Worm (Caenorhabditis elegans) whole organism, mixed stage, embryonic: ENCODE results near the gene T20D4.19.

Experiments
- elt-3 ChIP-seq: fragments of 150-350 bp; optimal IDR thresholded peaks from 2 replicates; lab custom pipeline; 2014; ENCODE audit warnings: missing biosample characterization, missing genetic modification characterization
- hlh-1 ChIP-seq: fragments of 150-350 bp; optimal IDR thresholded peaks from 2 replicates; lab custom pipeline; 2014; ENCODE audit warnings: missing biosample characterization, missing genetic modification reagents, missing genetic modification characterization
- nhr-237 ChIP-seq: fragments of 150-350 bp; optimal IDR thresholded peaks from 2 replicates; lab custom pipeline; 2014; ENCODE audit warnings: missing biosample characterization, missing genetic modification characterization
- pha-4 ChIP-seq: fragments of 150-350 bp; optimal IDR thresholded peaks from 2 replicates; lab custom pipeline; 2018; ENCODE audit warnings: missing biosample characterization, missing genetic modification reagents, missing genetic modification characterization
- sptf-1 ChIP-seq: sonication (generic microtip); optimal IDR thresholded peaks from 2 replicates; lab custom pipeline; 2017; ENCODE audit warnings: mild to moderate bottlenecking, missing genetic modification characterization, moderate library complexity, missing compliant biosample characterization
- unc-62 ChIP-seq: fragments of 150-350 bp; optimal IDR thresholded peaks from 2 replicates; lab custom pipeline; 2014; ENCODE audit warnings: missing biosample characterization, missing genetic modification reagents, missing genetic modification characterization
- zip-8 ChIP-seq: fragments of 150-350 bp; optimal IDR thresholded peaks from 2 replicates; lab custom pipeline; 2014; ENCODE audit warnings: missing biosample characterization, missing genetic modification characterization
- ztf-11 ChIP-seq: fragments of 150-350 bp; optimal IDR thresholded peaks from 2 replicates; lab custom pipeline; 2014; ENCODE audit warnings: missing biosample characterization, missing genetic modification characterization

- TF ChIP-seq nhr-237 (tag; lab: Kevin White, UChicago) (no peak), unc-62 (GFP tag; lab: Kevin White, UChicago) (no peak), hlh-1 (no peak), ztf-11 (tag; lab: Kevin White, UChicago) (no peak), zip-8 (tag; lab: Kevin White, UChicago) (no peak), pha-4 (no peak), sptf-1 (tag; lab: Kevin White, UChicago) (no peak), elt-3 (tag; lab: Kevin White, UChicago) (no peak)
Observed at ce11 chrV:3394694-3395240, 36.7 kb downstream of the T20D4.19 start, which contains the start of gene T20D4.15.
